Worm (Caenorhabditis elegans): ENCODE measurements around the gene csq-1.

ce11 chrX:14636157-14636556, 48.5 kb upstream of the csq-1 start, which contains the start of gene F54E4.3:
- TF ChIP-seq rec-8 (tag; optimal IDR thresholded peaks at IDR 0.05) (no peak), ama-1 (optimal IDR thresholded peaks at IDR 0.05) (no peak), ama-1 (GFP tag; optimal IDR thresholded peaks at IDR 0.05) (no peak), nfya-1 (tag; optimal IDR thresholded peaks at IDR 0.05; ENCODE audit: borderline replicate concordance, insufficient read depth) (no peak)

All from whole organism, young adult.